Worm (Caenorhabditis elegans) whole organism, late embryonic: Measurements from ENCODE around the gene F52C6.2.
"Not testable (repeated sequence)": the region's sequence is repeated elsewhere in the genome, so short reads cannot be mapped to it uniquely, and the experiment has no call there.

ENCODE experiments used
- ceh-45 ChIP-seq: fragments of 200-800 bp; sonication (Bioruptor generic); IDR thresholded peaks from 2 replicates; pipeline ENCODE4 v1.3.6; 2022; ENCODE audit warnings: missing genetic modification reagents, missing genetic modification characterization, missing compliant biosample characterization
- ceh-9 ChIP-seq: sonication (generic microtip); optimal IDR thresholded peaks from 2 replicates; lab custom pipeline; 2016; ENCODE audit warnings: mild to moderate bottlenecking, missing genetic modification characterization, inconsistent platforms, missing compliant biosample characterization
- elt-2 ChIP-seq: sonication (generic microtip); optimal IDR thresholded peaks from 2 replicates; lab custom pipeline; 2016; ENCODE audit warnings: missing genetic modification reagents, missing genetic modification characterization, missing compliant biosample characterization
- fkh-6 ChIP-seq: sonication (generic microtip); optimal IDR thresholded peaks from 2 replicates; lab custom pipeline; 2016; ENCODE audit warnings: missing genetic modification characterization, missing compliant biosample characterization
- pag-3 ChIP-seq: sonication (generic microtip); optimal IDR thresholded peaks from 2 replicates; lab custom pipeline; 2016; ENCODE audit warnings: missing compliant biosample characterization, missing genetic modification characterization, borderline replicate concordance
- rnt-1 ChIP-seq: sonication (generic microtip); optimal IDR thresholded peaks from 2 replicates; lab custom pipeline; 2016; ENCODE audit warnings: missing genetic modification characterization, missing compliant biosample characterization
- zip-5 ChIP-seq: sonication (generic microtip); optimal IDR thresholded peaks from 2 replicates; lab custom pipeline; 2016; ENCODE audit warnings: missing genetic modification characterization, missing compliant biosample characterization
- ztf-16 ChIP-seq: sonication (generic microtip); optimal IDR thresholded peaks from 2 replicates; lab custom pipeline; 2017; ENCODE audit warnings: missing genetic modification characterization, missing compliant biosample characterization

DNA sequence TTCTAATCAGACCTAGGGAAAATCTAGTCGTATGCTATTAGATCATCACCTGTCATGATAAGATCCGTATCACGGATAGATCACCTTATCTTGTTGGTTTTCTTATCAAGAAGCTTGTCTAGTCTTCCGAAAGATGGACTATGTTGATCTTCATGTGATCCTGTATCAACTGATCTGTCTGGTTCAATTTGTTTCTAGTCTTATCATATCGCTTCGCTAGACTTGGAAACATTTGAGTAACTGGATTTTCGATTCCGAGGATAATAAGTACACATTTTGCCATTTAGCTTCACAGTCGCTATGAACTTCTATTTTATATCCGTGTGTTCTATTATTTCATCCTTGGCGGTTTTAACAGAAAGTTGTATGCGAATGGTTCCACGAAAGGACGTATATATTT lies 22.1 kb downstream of the F52C6.2 start, which contains the start of gene ZK250.2:
- TF ChIP-seq ceh-45 (GFP tag; lab: Robert Waterston, UW); fkh-6; ceh-9 (tag; lab: Kevin White, UChicago); rnt-1; elt-2; zip-5 (tag; lab: Kevin White, UChicago); pag-3 (tag; lab: Kevin White, UChicago); ztf-16 (tag; lab: Kevin White, UChicago): not testable (repeated sequence)
